Fruit fly (Drosophila melanogaster) Kc167 (cell line): ENCODE data around the gene Myo10A.
"Not testable (repeated sequence)": the region's sequence is repeated elsewhere in the genome, so short reads cannot be mapped to it uniquely, and the experiment has no call there.

ENCODE experiments used
- Myc ChIP-seq: fragments of >200 bp; optimal IDR thresholded peaks from 2 replicates; lab custom pipeline; 2017; ENCODE audit warnings: missing external identifiers
- Sin3A ChIP-seq: fragments of >200 bp; optimal IDR thresholded peaks from 2 replicates; lab custom pipeline; 2018; ENCODE audit warnings: missing external identifiers
- h ChIP-seq: fragments of >200 bp; optimal IDR thresholded peaks from 3 replicates; lab custom pipeline; 2018; ENCODE audit warnings: missing external identifiers
- insv ChIP-seq: fragments of >200 bp; optimal IDR thresholded peaks from 3 replicates; lab custom pipeline; 2018; ENCODE audit warnings: missing external identifiers
- psq ChIP-seq: fragments of >200 bp; optimal IDR thresholded peaks from 2 replicates; lab custom pipeline; 2017; ENCODE audit warnings: missing external identifiers
- ttk ChIP-seq: sonication (Bioruptor generic); optimal IDR thresholded peaks from 2 replicates; lab custom pipeline; 2017; ENCODE audit warnings: missing external identifiers

Gene Myo10A

DNA sequence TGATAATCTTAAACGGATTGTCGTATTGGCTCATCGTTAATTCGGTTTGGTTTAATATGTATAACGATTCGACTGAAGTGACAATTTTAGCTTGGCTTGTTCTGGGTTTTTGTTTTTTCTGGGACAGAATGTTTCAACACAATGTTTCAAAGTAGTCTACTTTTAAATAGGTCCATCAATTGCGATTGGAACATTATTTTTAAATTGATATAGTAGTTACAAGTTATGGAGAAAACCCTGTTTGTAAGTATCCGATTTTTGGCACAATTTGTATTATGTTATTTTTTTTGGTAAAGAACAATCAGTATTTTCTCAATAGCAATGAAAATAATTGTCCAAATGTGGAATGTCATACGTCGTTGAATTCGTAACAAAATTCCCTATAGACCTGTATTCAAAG, 20.3 kb downstream of the Myo10A start, which contains the start of gene Rab9Fa:
TSS of gene Rab9Fa (minus strand) at position 101 of the 400 bp plus-strand sequence.
- TF ChIP-seq Myc (lab: Kevin White, UChicago); psq; Sin3A (lab: Kevin White, UChicago): not testable (repeated sequence)

DNA sequence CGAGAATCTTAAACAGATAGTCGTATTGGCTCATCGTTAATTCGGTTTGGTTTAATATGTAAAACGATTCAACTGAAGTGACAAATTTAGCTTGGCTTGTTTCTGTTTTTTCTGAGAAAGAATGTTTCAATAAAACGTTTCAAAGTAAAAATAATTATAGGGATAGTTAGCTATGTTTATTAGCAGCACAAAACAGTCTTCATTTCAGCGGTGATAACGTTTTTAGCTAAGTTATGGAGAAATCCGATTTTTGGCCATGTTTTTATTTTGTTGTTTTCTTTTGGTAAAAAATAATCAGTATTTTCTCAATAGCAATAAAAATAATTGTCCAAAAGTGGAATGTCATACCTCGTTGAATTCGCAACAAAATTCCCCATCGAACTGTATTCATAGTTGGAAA, 21.7 kb downstream of the Myo10A start, which contains the start of gene Rab9Fb:
TSS of gene Rab9Fb (minus strand) at position 101 of the 400 bp plus-strand sequence.
- TF ChIP-seq psq = no peak
- TF ChIP-seq insv (lab: Kevin White, UChicago) = no peak
- TF ChIP-seq Myc (lab: Kevin White, UChicago) = no peak
- TF ChIP-seq ttk (lab: Kevin White, UChicago) = no peak

DNA sequence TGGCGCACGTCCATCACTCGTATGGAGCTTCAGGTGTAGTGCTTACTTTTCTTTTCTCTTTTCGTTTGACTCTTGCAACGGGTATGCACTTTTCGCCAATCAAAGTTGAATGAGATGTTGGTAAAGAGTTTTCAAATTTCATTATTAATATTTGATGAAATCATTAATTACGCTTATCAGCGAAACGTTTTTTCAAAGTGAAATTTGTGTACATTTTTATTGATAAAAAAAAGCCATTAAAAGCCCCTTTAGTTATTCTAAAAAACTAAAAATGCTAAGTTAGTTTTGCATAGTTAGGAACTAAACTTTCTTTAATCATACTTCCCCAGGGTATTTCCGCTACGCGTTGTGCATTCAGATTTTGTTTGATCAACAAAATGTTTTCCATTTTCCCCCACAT, 22.6 kb downstream of the Myo10A start:
- no peak for TF ChIP-seq h
- TF ChIP-seq insv (lab: Kevin White, UChicago) = no peak
- no peak for TF ChIP-seq Myc (lab: Kevin White, UChicago)
- no peak for TF ChIP-seq ttk (lab: Kevin White, UChicago)
- TF ChIP-seq psq = no peak
- no peak for TF ChIP-seq Sin3A (lab: Kevin White, UChicago)

DNA sequence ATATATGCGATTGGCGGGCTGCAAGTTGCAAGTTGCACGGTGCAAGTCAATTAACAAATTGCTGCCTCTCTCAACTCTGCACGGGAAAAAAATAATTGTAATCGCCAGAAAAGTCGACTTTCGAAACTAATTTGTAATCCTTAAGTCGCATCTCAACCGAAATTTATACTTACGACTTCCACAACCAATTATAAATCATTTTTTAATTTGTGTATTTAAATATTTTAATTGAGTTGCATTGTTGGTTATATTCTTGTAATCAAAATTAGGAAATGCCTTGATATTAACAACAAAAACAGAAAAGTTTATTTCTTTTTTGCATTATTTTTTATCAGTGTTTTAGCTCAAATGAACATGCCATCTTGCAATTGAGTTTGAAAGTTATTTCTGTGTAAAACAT, 29.3 kb downstream of the Myo10A start:
- TF ChIP-seq Myc (lab: Kevin White, UChicago) = no peak
- TF ChIP-seq Sin3A (lab: Kevin White, UChicago) = no peak
- TF ChIP-seq h = no peak
- no peak for TF ChIP-seq insv (lab: Kevin White, UChicago)

DNA sequence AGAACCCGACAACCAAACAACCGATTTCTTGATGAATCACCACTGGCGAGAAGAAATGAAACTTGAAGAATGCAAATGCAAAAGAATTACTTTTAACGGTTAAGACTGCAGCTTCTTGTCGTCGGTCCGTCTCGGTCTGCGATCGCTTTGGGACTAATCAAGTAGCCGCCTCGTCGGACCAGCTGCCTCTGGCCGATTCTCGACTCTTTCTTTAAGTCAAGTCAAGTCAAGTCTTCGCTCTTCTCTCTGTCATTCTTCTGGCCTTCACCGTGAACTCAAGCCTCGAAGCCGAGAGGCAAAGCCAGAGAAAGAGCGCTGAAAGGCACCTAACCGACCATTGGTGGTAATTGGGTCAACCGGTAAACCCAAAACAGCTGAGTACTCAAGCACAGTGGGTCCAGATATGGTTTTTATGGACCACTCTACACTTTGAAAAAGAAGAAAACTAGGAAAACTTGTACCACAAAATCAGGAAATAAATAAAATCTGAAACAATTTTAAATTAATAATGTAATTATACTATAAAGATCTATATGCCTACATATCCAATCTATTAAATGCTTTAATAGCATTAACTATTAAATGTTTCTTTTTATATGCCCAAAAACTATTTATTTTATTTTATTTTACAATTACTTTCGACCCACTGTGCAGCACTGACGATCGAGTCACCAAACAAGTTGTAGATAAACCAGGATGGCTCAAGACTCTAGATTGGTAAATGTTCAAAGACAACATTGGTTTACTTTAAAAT, 36.5 kb downstream of the Myo10A start, which contains the start of gene C901:
TSS of gene C901 (minus strand) at position 157 of the 754 bp plus-strand sequence.
- TF ChIP-seq Sin3A (lab: Kevin White, UChicago) (no peak), Myc (lab: Kevin White, UChicago) (no peak), ttk (lab: Kevin White, UChicago) (no peak), psq (no peak), insv (lab: Kevin White, UChicago) (no peak), h (no peak)
